Fruit fly (Drosophila melanogaster) whole organism, pupa: ENCODE data around the gene Hsc70-4.

Experiments used
- CG10348 ChIP-seq: fragments of 200-800 bp; sonication (Bioruptor generic); IDR thresholded peaks from 2 replicates; pipeline ENCODE4 v1.3.6; 2022; ENCODE audit warnings: missing biosample characterization, missing genetic modification characterization
- CG12605 ChIP-seq: fragments of 200-800 bp; sonication (Bioruptor generic); IDR thresholded peaks from 2 replicates; pipeline ENCODE4 v1.3.6; 2022; ENCODE audit warnings: missing biosample characterization, missing genetic modification characterization
- CG13204 ChIP-seq: fragments of 200-800 bp; sonication (Bioruptor generic); optimal IDR thresholded peaks from 2 replicates; lab custom pipeline; 2018; ENCODE audit warnings: missing biosample characterization, mild to moderate bottlenecking, missing genetic modification characterization, moderate library complexity
- CG14655 ChIP-seq: fragments of 200-800 bp; sonication (Bioruptor generic); optimal IDR thresholded peaks from 3 replicates; lab custom pipeline; 2017; ENCODE audit warnings: mild to moderate bottlenecking, missing biosample characterization, missing genetic modification reagents, missing genetic modification characterization
- CG15710 ChIP-seq: fragments of 200-800 bp; sonication (Bioruptor generic); optimal IDR thresholded peaks from 2 replicates; lab custom pipeline; 2018; ENCODE audit warnings: missing biosample characterization, mild to moderate bottlenecking, missing genetic modification characterization, moderate library complexity
- CG17806 ChIP-seq: fragments of 200-800 bp; sonication (Bioruptor generic); optimal IDR thresholded peaks from 2 replicates; lab custom pipeline; 2018; ENCODE audit warnings: missing biosample characterization, mild to moderate bottlenecking, missing genetic modification characterization, moderate library complexity
- CG32121 ChIP-seq: fragments of 200-800 bp; sonication (Bioruptor generic); IDR thresholded peaks from 2 replicates; pipeline ENCODE4 v1.3.6; 2022; ENCODE audit warnings: missing biosample characterization, missing genetic modification characterization
- CG34367 ChIP-seq: fragments of 200-800 bp; sonication (Bioruptor generic); optimal IDR thresholded peaks from 2 replicates; lab custom pipeline; 2018; ENCODE audit warnings: missing biosample characterization, mild to moderate bottlenecking, missing genetic modification characterization
- CG4496 ChIP-seq: fragments of 200-800 bp; sonication (Bioruptor generic); IDR thresholded peaks from 3 replicates; pipeline ENCODE4 v1.3.6; 2022; ENCODE audit warnings: missing biosample characterization, missing genetic modification characterization
- CG8159 ChIP-seq: fragments of 200-800 bp; sonication (Bioruptor generic); optimal IDR thresholded peaks from 3 replicates; lab custom pipeline; 2018; ENCODE audit warnings: missing biosample characterization, mild to moderate bottlenecking, missing genetic modification characterization, moderate library complexity
- CG8301 ChIP-seq: fragments of 200-800 bp; sonication (Bioruptor generic); optimal IDR thresholded peaks from 2 replicates; lab custom pipeline; 2018; ENCODE audit warnings: missing biosample characterization, mild to moderate bottlenecking, missing genetic modification characterization
- CG9948 ChIP-seq: fragments of 200-800 bp; sonication (Bioruptor generic); optimal IDR thresholded peaks from 2 replicates; lab custom pipeline; 2018; ENCODE audit warnings: missing biosample characterization, mild to moderate bottlenecking, missing genetic modification characterization, moderate library complexity
- D1 ChIP-seq: fragments of 200-800 bp; sonication (Bioruptor generic); optimal IDR thresholded peaks from 2 replicates; lab custom pipeline; 2018; ENCODE audit warnings: missing biosample characterization, mild to moderate bottlenecking, missing genetic modification characterization, moderate library complexity
- EcR ChIP-seq: fragments of 200-800 bp; sonication (Bioruptor generic); optimal IDR thresholded peaks from 3 replicates; lab custom pipeline; 2019; ENCODE audit warnings: missing biosample characterization, missing genetic modification characterization, mild to moderate bottlenecking, moderate library complexity, missing genetic modification reagents
- Ets98B ChIP-seq: fragments of 200-800 bp; sonication (Bioruptor generic); IDR thresholded peaks from 2 replicates; pipeline ENCODE4 v1.3.6; 2022; ENCODE audit warnings: missing biosample characterization, missing genetic modification characterization
- Pif1A ChIP-seq: fragments of 200-800 bp; sonication (Bioruptor generic); optimal IDR thresholded peaks from 3 replicates; lab custom pipeline; 2016; ENCODE audit warnings: missing biosample characterization, missing genetic modification characterization
- Pif1B ChIP-seq: fragments of 200-800 bp; sonication (Bioruptor generic); optimal IDR thresholded peaks from 3 replicates; lab custom pipeline; 2016; ENCODE audit warnings: missing biosample characterization, missing genetic modification characterization
- Snoo ChIP-seq: fragments of 200-800 bp; sonication (Bioruptor generic); optimal IDR thresholded peaks from 3 replicates; lab custom pipeline; 2017; ENCODE audit warnings: missing biosample characterization, mild to moderate bottlenecking, missing genetic modification characterization, inconsistent platforms
- fd96Ca ChIP-seq: fragments of 200-800 bp; sonication (Bioruptor generic); IDR thresholded peaks from 3 replicates; pipeline ENCODE4 v1.3.6; 2022; ENCODE audit warnings: missing biosample characterization, missing genetic modification characterization
- gl ChIP-seq: fragments of 200-800 bp; sonication (Bioruptor generic); optimal IDR thresholded peaks from 2 replicates; lab custom pipeline; 2018; ENCODE audit warnings: missing biosample characterization, mild to moderate bottlenecking, missing genetic modification characterization
- rn ChIP-seq: fragments of 200-800 bp; sonication (Bioruptor generic); IDR thresholded peaks from 2 replicates; pipeline ENCODE4 v1.3.6; 2022; ENCODE audit warnings: missing biosample characterization, missing genetic modification characterization

The Hsc70-4 gene

dm6 chr3R:15246601-15247000, 4.1 kb downstream of the Hsc70-4 start:
- TF ChIP-seq fd96Ca (GFP tag; lab: Robert Waterston, UW), result no peak
- TF ChIP-seq Pif1A (GFP tag; lab: Kevin White, UChicago), result no peak
- TF ChIP-seq CG14655 (GFP tag; lab: Kevin White, UChicago), result no peak
- TF ChIP-seq Pif1B (GFP tag; lab: Kevin White, UChicago), result no peak
- peak; percentile 48 for TF ChIP-seq CG8159 (tag; lab: Kevin White, UChicago)
- no peak for TF ChIP-seq Snoo (tag; lab: Kevin White, UChicago)

dm6 chr3R:15249037-15249436, 6.5 kb downstream of the Hsc70-4 start, which contains the start of gene Amt:
TSS of gene Amt (minus strand) at chr3R:15249137.
- no peak for TF ChIP-seq CG12605 (GFP tag; lab: Robert Waterston, UW)
- no peak for TF ChIP-seq gl (tag; lab: Kevin White, UChicago)
- no peak for TF ChIP-seq CG8159 (tag; lab: Kevin White, UChicago)

dm6 chr3R:15249735-15250134, 7.2 kb downstream of the Hsc70-4 start, which contains the start of gene CG42404:
TSS of gene CG42404 (plus strand) at chr3R:15250094.
- TF ChIP-seq CG8301 (tag; lab: Kevin White, UChicago) (no peak), CG12605 (GFP tag; lab: Robert Waterston, UW) (no peak), CG15710 (no peak)

dm6 chr3R:15250454-15250853, 8.0 kb downstream of the Hsc70-4 start:
- TF ChIP-seq CG4496 (peak; percentile 72; the same call in 2 of the 3 replicates), CG10348 (no peak), Pif1B (GFP tag; lab: Kevin White, UChicago) (no peak), CG9948 (tag; lab: Kevin White, UChicago) (no peak), Ets98B (peak; percentile 81), fd96Ca (GFP tag; lab: Robert Waterston, UW) (peak; percentile 67), gl (tag; lab: Kevin White, UChicago) (no peak), CG8159 (tag; lab: Kevin White, UChicago) (peak; percentile 62), CG8301 (tag; lab: Kevin White, UChicago) (no peak), CG13204 (no peak), CG32121 (peak; percentile 70), CG12605 (GFP tag; lab: Robert Waterston, UW) (peak; percentile 60), Snoo (tag; lab: Kevin White, UChicago) (no peak), CG34367 (tag; lab: Kevin White, UChicago) (peak; percentile 40), rn (GFP tag; lab: Robert Waterston, UW) (peak; percentile 56), CG15710 (peak; percentile 74)

dm6 chr3R:15262710-15263672, 20.5 kb downstream of the Hsc70-4 start, which contains the start of the genes eIF2gamma and Set:
TSS of gene eIF2gamma (minus strand) at chr3R:15263458.
TSS of gene Set (plus strand) at chr3R:15263552.
- no peak for TF ChIP-seq Pif1A (GFP tag; lab: Kevin White, UChicago)
- TF ChIP-seq, all 21 proteins: peak for 0

dm6 chr3R:15263946-15264345, 21.5 kb downstream of the Hsc70-4 start:
- TF ChIP-seq CG34367 (tag; lab: Kevin White, UChicago) (no peak), CG8301 (tag; lab: Kevin White, UChicago) (no peak), Ets98B (no peak), CG8159 (tag; lab: Kevin White, UChicago) (no peak), rn (GFP tag; lab: Robert Waterston, UW) (no peak), CG17806 (tag; lab: Kevin White, UChicago) (no peak), CG15710 (no peak), CG10348 (no peak), CG13204 (no peak), CG32121 (no peak), CG14655 (GFP tag; lab: Kevin White, UChicago) (no peak), Pif1A (GFP tag; lab: Kevin White, UChicago) (no peak), Pif1B (GFP tag; lab: Kevin White, UChicago) (no peak), CG12605 (GFP tag; lab: Robert Waterston, UW) (no peak), EcR (GFP tag; lab: Kevin White, UChicago) (no peak), CG4496 (no peak), Snoo (tag; lab: Kevin White, UChicago) (no peak), fd96Ca (GFP tag; lab: Robert Waterston, UW) (no peak), D1 (tag; lab: Kevin White, UChicago) (no peak), gl (tag; lab: Kevin White, UChicago) (no peak)
